Fruit fly (Drosophila melanogaster) whole organism, embryonic: Measurements from ENCODE around the gene CG32855.
A peak's percentile ranks its signal among the peaks of the same experiment; 100 is the strongest.

Experiments used
- BEAF-32 ChIP-seq: fragments of 200-800 bp; sonication (Bioruptor generic); optimal IDR thresholded peaks from 3 replicates; lab custom pipeline; 2017; ENCODE audit warnings: missing biosample characterization, missing genetic modification characterization, mild to moderate bottlenecking, moderate library complexity, missing genetic modification reagents
- Bgb ChIP-seq: fragments of 200-800 bp; sonication (Bioruptor generic); IDR thresholded peaks from 2 replicates; pipeline ENCODE4 v1.3.6; 2022; ENCODE audit warnings: missing biosample characterization, missing genetic modification characterization; ENCODE audit not compliant: partially characterized antibody
- CG10979 ChIP-seq: fragments of 200-800 bp; sonication (Bioruptor generic); optimal IDR thresholded peaks from 2 replicates; lab custom pipeline; 2018; ENCODE audit warnings: missing biosample characterization, mild to moderate bottlenecking, missing genetic modification characterization, moderate library complexity
- CG11504 ChIP-seq: fragments of 200-800 bp; sonication (Bioruptor generic); optimal IDR thresholded peaks from 3 replicates; lab custom pipeline; 2019; ENCODE audit warnings: missing biosample characterization, mild to moderate bottlenecking, missing genetic modification characterization, moderate library complexity
- CG12942 ChIP-seq: fragments of 200-800 bp; sonication (Bioruptor generic); optimal IDR thresholded peaks from 3 replicates; lab custom pipeline; 2016; ENCODE audit warnings: missing biosample characterization, missing genetic modification characterization
- CG13287 ChIP-seq: fragments of 200-800 bp; sonication (Bioruptor generic); IDR thresholded peaks from 2 replicates; pipeline ENCODE4 v1.3.6; 2022; ENCODE audit warnings: missing biosample characterization, missing genetic modification characterization; ENCODE audit not compliant: partially characterized antibody
- CG14710 ChIP-seq: fragments of 200-800 bp; sonication (Bioruptor generic); optimal IDR thresholded peaks from 3 replicates; lab custom pipeline; 2019; ENCODE audit warnings: missing biosample characterization, mild to moderate bottlenecking, missing genetic modification characterization, moderate library complexity
- CG15696 ChIP-seq: fragments of 200-800 bp; sonication (Bioruptor generic); optimal IDR thresholded peaks from 2 replicates; lab custom pipeline; 2019; ENCODE audit warnings: missing biosample characterization, mild to moderate bottlenecking, missing genetic modification characterization, moderate library complexity
- CG1602 ChIP-seq: fragments of 200-800 bp; sonication (Bioruptor generic); optimal IDR thresholded peaks from 3 replicates; lab custom pipeline; 2016; ENCODE audit warnings: missing biosample characterization, missing genetic modification characterization
- CG1603 ChIP-seq: fragments of 200-800 bp; sonication (Bioruptor generic); optimal IDR thresholded peaks from 2 replicates; lab custom pipeline; 2019; ENCODE audit warnings: missing biosample characterization, mild to moderate bottlenecking, missing genetic modification characterization, moderate library complexity
- CG17186 ChIP-seq: fragments of 200-800 bp; sonication (Bioruptor generic); optimal IDR thresholded peaks from 3 replicates; lab custom pipeline; 2017; ENCODE audit warnings: missing biosample characterization, missing genetic modification reagents, missing genetic modification characterization
- CG2202 ChIP-seq: fragments of 200-800 bp; sonication (Bioruptor generic); optimal IDR thresholded peaks from 2 replicates; lab custom pipeline; 2018; ENCODE audit warnings: missing biosample characterization, mild to moderate bottlenecking, missing genetic modification characterization
- CG2678 ChIP-seq: fragments of 200-800 bp; sonication (Bioruptor generic); optimal IDR thresholded peaks from 3 replicates; lab custom pipeline; 2019; ENCODE audit warnings: missing biosample characterization, mild to moderate bottlenecking, missing genetic modification characterization, moderate library complexity
- CG2889 ChIP-seq: fragments of 200-800 bp; sonication (Bioruptor generic); IDR thresholded peaks from 3 replicates; pipeline ENCODE4 v1.3.6; 2022; ENCODE audit warnings: missing biosample characterization, missing genetic modification characterization
- CG34224 ChIP-seq: fragments of 200-800 bp; sonication (Bioruptor generic); IDR thresholded peaks from 3 replicates; pipeline ENCODE4 v1.3.6; 2022; ENCODE audit warnings: missing biosample characterization, missing genetic modification characterization; ENCODE audit not compliant: partially characterized antibody
- CG4424 ChIP-seq: fragments of 200-800 bp; sonication (Bioruptor generic); optimal IDR thresholded peaks from 3 replicates; lab custom pipeline; 2016; ENCODE audit warnings: missing biosample characterization, missing genetic modification characterization
- CG7745 ChIP-seq: fragments of 200-800 bp; sonication (Bioruptor generic); optimal IDR thresholded peaks from 2 replicates; lab custom pipeline; 2018; ENCODE audit warnings: missing biosample characterization, mild to moderate bottlenecking, missing genetic modification characterization, moderate library complexity
- CoRest ChIP-seq: fragments of 200-800 bp; sonication (Bioruptor generic); optimal IDR thresholded peaks from 3 replicates; lab custom pipeline; 2018; ENCODE audit warnings: missing biosample characterization, mild to moderate bottlenecking, missing genetic modification characterization, moderate library complexity
- Dek ChIP-seq: fragments of 200-800 bp; sonication (Bioruptor generic); optimal IDR thresholded peaks from 3 replicates; lab custom pipeline; 2019; ENCODE audit warnings: missing biosample characterization, mild to moderate bottlenecking, missing genetic modification characterization, moderate library complexity
- Dref ChIP-seq: fragments of 200-800 bp; sonication (Bioruptor generic); IDR thresholded peaks from 2 replicates; pipeline ENCODE4 v1.3.6; 2022; ENCODE audit warnings: missing biosample characterization, missing genetic modification characterization
- Elba2 ChIP-seq: fragments of 200-800 bp; sonication (Bioruptor generic); optimal IDR thresholded peaks from 3 replicates; lab custom pipeline; 2016; ENCODE audit warnings: missing biosample characterization, missing genetic modification characterization
- Ets97D ChIP-seq: fragments of 200-800 bp; sonication (Bioruptor generic); optimal IDR thresholded peaks from 3 replicates; lab custom pipeline; 2016; ENCODE audit warnings: missing biosample characterization, missing genetic modification characterization
- Hmx ChIP-seq: fragments of 200-800 bp; sonication (Bioruptor generic); optimal IDR thresholded peaks from 2 replicates; lab custom pipeline; 2016; ENCODE audit warnings: missing biosample characterization, missing genetic modification characterization
- Lim3 ChIP-seq: fragments of 200-800 bp; sonication (Bioruptor generic); IDR thresholded peaks from 2 replicates; pipeline ENCODE4 v1.3.6; 2022; ENCODE audit warnings: missing biosample characterization, missing genetic modification characterization
- Lpt ChIP-seq: fragments of >200 bp; optimal IDR thresholded peaks from 2 replicates; lab custom pipeline; 2018; ENCODE audit warnings: missing biosample characterization, missing genetic modification characterization
- MESR4 ChIP-seq: fragments of 200-800 bp; sonication (Bioruptor generic); optimal IDR thresholded peaks from 2 replicates; lab custom pipeline; 2018; ENCODE audit warnings: missing biosample characterization, mild to moderate bottlenecking, missing genetic modification characterization, moderate library complexity
- NC2β ChIP-seq: fragments of 200-800 bp; sonication (Bioruptor generic); optimal IDR thresholded peaks from 2 replicates; lab custom pipeline; 2016; ENCODE audit warnings: missing biosample characterization, missing genetic modification characterization
- Ptx1 ChIP-seq: fragments of 200-800 bp; sonication (Bioruptor generic); IDR thresholded peaks from 2 replicates; pipeline ENCODE4 v1.3.6; 2022; ENCODE audit warnings: missing biosample characterization, missing genetic modification characterization
- Sin3A ChIP-seq: fragments of >200 bp; optimal IDR thresholded peaks from 2 replicates; lab custom pipeline; 2018
- Spps ChIP-seq: fragments of 200-800 bp; sonication (Bioruptor generic); optimal IDR thresholded peaks from 2 replicates; lab custom pipeline; 2018; ENCODE audit warnings: missing biosample characterization, mild to moderate bottlenecking, missing genetic modification characterization
- Trl ChIP-seq, 3 experiments: fragments of >200 bp in 2 of 3; fragments of 200-800 bp in 1 of 3; sonication (Bioruptor generic) in 1 of 3; optimal IDR thresholded peaks; 2 replicates in 1 of 3; 3 replicates in 2 of 3; lab custom pipeline; 2016 to 2017; ENCODE audit warnings: missing biosample characterization in 1 of 3, missing genetic modification characterization in 1 of 3
- bbx ChIP-seq: fragments of 200-800 bp; sonication (Bioruptor generic); IDR thresholded peaks from 2 replicates; pipeline ENCODE4 v1.3.6; 2022; ENCODE audit warnings: missing biosample characterization, missing genetic modification characterization; ENCODE audit not compliant: partially characterized antibody
- bsh ChIP-seq, 2 experiments: fragments of 200-800 bp; sonication (Bioruptor generic); optimal IDR thresholded peaks; 2 replicates each; lab custom pipeline; 2017 to 2018; ENCODE audit warnings: mild to moderate bottlenecking in 2 of 2, missing biosample characterization in 2 of 2, missing genetic modification characterization in 2 of 2, moderate library complexity in 1 of 2
- dimm ChIP-seq: fragments of 200-800 bp; sonication (Bioruptor generic); IDR thresholded peaks from 2 replicates; pipeline ENCODE4 v1.3.6; 2022; ENCODE audit warnings: missing biosample characterization, missing genetic modification characterization
- ewg ChIP-seq: fragments of 200-800 bp; sonication (Bioruptor generic); optimal IDR thresholded peaks from 3 replicates; lab custom pipeline; 2017; ENCODE audit warnings: mild to moderate bottlenecking, missing biosample characterization, missing genetic modification reagents, missing genetic modification characterization
- gcm ChIP-seq: fragments of 200-800 bp; sonication (Bioruptor generic); optimal IDR thresholded peaks from 2 replicates; lab custom pipeline; 2019; ENCODE audit warnings: missing biosample characterization, mild to moderate bottlenecking, missing genetic modification characterization, moderate library complexity
- gt ChIP-seq: fragments of 200-800 bp; sonication (Bioruptor generic); IDR thresholded peaks from 2 replicates; pipeline ENCODE4 v1.3.6; 2022; ENCODE audit warnings: missing biosample characterization, missing genetic modification characterization
- hbn ChIP-seq: fragments of 200-800 bp; sonication (Bioruptor generic); IDR thresholded peaks from 2 replicates; pipeline ENCODE4 v1.3.6; 2022; ENCODE audit warnings: missing biosample characterization, missing genetic modification characterization; ENCODE audit not compliant: partially characterized antibody
- insv ChIP-seq, 2 experiments: fragments of 200-800 bp; sonication (Bioruptor generic); optimal IDR thresholded peaks; 3 replicates each; lab custom pipeline; 2016 to 2018; ENCODE audit warnings: missing biosample characterization in 2 of 2, missing genetic modification characterization in 2 of 2
- kay ChIP-seq: fragments of 200-800 bp; sonication (Bioruptor generic); optimal IDR thresholded peaks from 2 replicates; lab custom pipeline; 2016; ENCODE audit warnings: missing biosample characterization, missing genetic modification characterization
- mam ChIP-seq: fragments of 200-800 bp; sonication (Bioruptor generic); optimal IDR thresholded peaks from 3 replicates; lab custom pipeline; 2016; ENCODE audit warnings: missing biosample characterization, missing genetic modification characterization
- sens ChIP-seq: fragments of 200-800 bp; sonication (Bioruptor generic); peaks from one replicate; lab custom pipeline; 2016; ENCODE audit warnings: missing biosample characterization, missing genetic modification characterization
- slou ChIP-seq: fragments of 200-800 bp; sonication (Bioruptor generic); optimal IDR thresholded peaks from 3 replicates; lab custom pipeline; 2016; ENCODE audit warnings: missing biosample characterization, missing genetic modification characterization
- ssp ChIP-seq: fragments of 200-800 bp; sonication (Bioruptor generic); IDR thresholded peaks from 2 replicates; pipeline ENCODE4 v1.3.6; 2022; ENCODE audit warnings: missing biosample characterization, missing genetic modification characterization
- tin ChIP-seq: fragments of 200-800 bp; sonication (Bioruptor generic); optimal IDR thresholded peaks from 3 replicates; lab custom pipeline; 2016; ENCODE audit warnings: missing biosample characterization, missing genetic modification characterization
- vnd ChIP-seq: fragments of 200-800 bp; sonication (Bioruptor generic); IDR thresholded peaks from 3 replicates; pipeline ENCODE4 v1.3.6; 2022; ENCODE audit warnings: missing biosample characterization, missing genetic modification characterization; ENCODE audit not compliant: partially characterized antibody
- zen ChIP-seq: fragments of 200-800 bp; sonication (Bioruptor generic); optimal IDR thresholded peaks from 3 replicates; lab custom pipeline; 2018; ENCODE audit warnings: missing biosample characterization, mild to moderate bottlenecking, missing genetic modification characterization, moderate library complexity

The CG32855 gene

DNA sequence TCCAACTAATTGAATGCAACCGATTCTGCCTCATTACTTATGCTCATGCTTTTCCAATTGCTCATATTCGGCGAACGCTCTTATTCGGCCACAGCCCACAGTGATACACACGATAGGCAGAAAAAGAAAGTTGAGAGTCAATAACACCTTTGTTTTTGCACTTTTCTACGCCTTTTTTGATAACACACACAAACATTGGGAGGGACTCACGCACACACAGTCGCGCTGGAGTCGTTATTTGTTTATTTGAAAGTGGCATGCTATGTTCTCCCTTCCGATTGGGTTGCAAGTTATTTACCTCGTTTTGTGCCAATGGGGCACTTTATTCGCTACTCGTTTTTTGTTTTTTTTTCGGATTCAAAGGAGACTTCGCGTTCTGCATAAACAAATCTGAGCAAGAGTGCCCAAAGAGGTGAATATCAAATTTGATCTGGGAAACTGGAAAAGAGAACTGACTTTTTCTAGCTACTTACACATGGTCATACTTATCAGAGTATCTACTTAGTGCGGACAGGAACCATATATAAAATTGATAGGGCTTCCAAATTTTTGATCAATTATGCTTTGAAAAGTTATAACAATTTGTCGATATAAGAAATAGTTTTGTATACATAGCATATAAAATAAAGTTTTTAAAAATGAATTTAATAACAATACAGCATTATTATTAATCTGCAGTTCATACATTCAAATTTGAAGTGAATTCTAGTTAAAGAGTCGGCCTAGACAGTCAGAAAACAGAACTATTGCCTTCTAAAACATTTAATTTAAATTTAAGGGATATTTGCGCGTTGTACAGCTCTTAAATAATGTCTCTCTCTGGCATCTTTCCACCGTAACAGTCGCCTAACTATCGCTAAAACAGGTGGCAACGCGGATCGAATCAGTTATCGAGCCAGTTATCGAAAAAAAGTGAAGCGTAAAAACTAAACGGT, 17.8 kb upstream of the CG32855 start, which contains the start of the genes Mhcl and Akt (continued):
- TF ChIP-seq BEAF-32 (GFP tag; lab: Kevin White, UChicago), result peak; percentile 86
- TF ChIP-seq bbx (GFP tag; lab: Robert Waterston, UW), result peak; percentile 40; the same call in 1 of the 2 replicates
- TF ChIP-seq CG1602, result no peak
- TF ChIP-seq gcm (GFP tag; lab: Kevin White, UChicago), result no peak
- peak in 1 of 2 experiments; percentile 55 for TF ChIP-seq insv (GFP tag; optimal IDR thresholded peaks at IDR 0.05; lab: Kevin White, UChicago)
- TF ChIP-seq vnd (GFP tag; lab: Robert Waterston, UW), result peak; percentile 62; the same call in 2 of the 3 replicates
- TF ChIP-seq Trl (optimal IDR thresholded peaks at IDR 0.05; lab: Kevin White, UChicago), result peak in 1 of 2 experiments; percentile 20
- TF ChIP-seq Trl (GFP tag; optimal IDR thresholded peaks at IDR 0.05; lab: Kevin White, UChicago), result no peak
- peak; percentile 58 for TF ChIP-seq MESR4
- TF ChIP-seq CG11504, result peak; percentile 6
- TF ChIP-seq ewg (GFP tag; lab: Kevin White, UChicago), result no peak
- peak; percentile 98 for TF ChIP-seq Elba2
- peak; percentile 49 for TF ChIP-seq CG1603 (tag; lab: Kevin White, UChicago)
- TF ChIP-seq Bgb (GFP tag; lab: Robert Waterston, UW), result peak; percentile 59
- TF ChIP-seq mam (GFP tag; lab: Kevin White, UChicago), result peak; percentile 37
- peak; percentile 15 for TF ChIP-seq CG2678
- TF ChIP-seq CG2889 (GFP tag; lab: Robert Waterston, UW), result no peak
- no peak for TF ChIP-seq CG2202 (tag; lab: Kevin White, UChicago)
- peak; percentile 38 for TF ChIP-seq Hmx
- TF ChIP-seq dimm (GFP tag; lab: Robert Waterston, UW), result no peak
- TF ChIP-seq CG17186 (GFP tag; lab: Kevin White, UChicago), result peak; percentile 50
- peak; percentile 52 for TF ChIP-seq CoRest
- peak; percentile 23; the same call in 1 of the 2 replicates for TF ChIP-seq hbn (GFP tag; lab: Robert Waterston, UW)
- TF ChIP-seq slou (GFP tag; lab: Kevin White, UChicago), result peak; percentile 10
- TF ChIP-seq zen, result no peak
- TF ChIP-seq Dek, result no peak
- peak; percentile 50 for TF ChIP-seq ssp (GFP tag; lab: Robert Waterston, UW)
- TF ChIP-seq NC2β (GFP tag; lab: Kevin White, UChicago), result peak; percentile 7
- TF ChIP-seq CG7745, result no peak
- peak in 1 of 2 experiments; percentile 2 for TF ChIP-seq bsh (GFP tag; optimal IDR thresholded peaks at IDR 0.05; lab: Kevin White, UChicago)
- no peak for TF ChIP-seq gt (GFP tag; lab: Robert Waterston, UW)
- TF ChIP-seq CG4424 (GFP tag; lab: Kevin White, UChicago), result peak; percentile 38
- peak; percentile 46; the same call in 1 of the 2 replicates for TF ChIP-seq Ptx1 (GFP tag; lab: Robert Waterston, UW)
- TF ChIP-seq Sin3A (lab: Kevin White, UChicago), result peak; percentile 57
- no peak for TF ChIP-seq kay (GFP tag; lab: Kevin White, UChicago)
- TF ChIP-seq Ets97D (GFP tag; lab: Kevin White, UChicago), result peak; percentile 34
- TF ChIP-seq CG14710 (tag; lab: Kevin White, UChicago), result peak; percentile 81
- TF ChIP-seq CG12942 (GFP tag; lab: Kevin White, UChicago), result peak; percentile 6
- no peak for TF ChIP-seq Lpt (GFP tag; lab: Kevin White, UChicago)
- TF ChIP-seq CG13287 (GFP tag; lab: Robert Waterston, UW), result peak; percentile 52
- peak; percentile 29 for TF ChIP-seq CG15696
- TF ChIP-seq Lim3 (GFP tag; lab: Robert Waterston, UW), result no peak
- peak; percentile 85 for TF ChIP-seq sens (GFP tag; lab: Kevin White, UChicago)
- TF ChIP-seq CG34224, result 0 out of 3 replicates have a peak, but pooled peaks have one; percentile 13
- peak; percentile 81 for TF ChIP-seq Dref (GFP tag; lab: Robert Waterston, UW)
- TF ChIP-seq tin (GFP tag; lab: Kevin White, UChicago), result peak; percentile 5
- no peak for TF ChIP-seq CG10979 (tag; lab: Kevin White, UChicago)
- no peak for TF ChIP-seq Spps (tag; lab: Kevin White, UChicago)
